Fruit fly (Drosophila melanogaster) Kc167 (cell line): Measurements from ENCODE around the gene CG15865.

ENCODE experiments used
- Myc ChIP-seq: fragments of >200 bp; optimal IDR thresholded peaks from 2 replicates; lab custom pipeline; 2017; ENCODE audit warnings: missing external identifiers
- Sin3A ChIP-seq: fragments of >200 bp; optimal IDR thresholded peaks from 2 replicates; lab custom pipeline; 2018; ENCODE audit warnings: missing external identifiers
- h ChIP-seq: fragments of >200 bp; optimal IDR thresholded peaks from 3 replicates; lab custom pipeline; 2018; ENCODE audit warnings: missing external identifiers
- insv ChIP-seq: fragments of >200 bp; optimal IDR thresholded peaks from 3 replicates; lab custom pipeline; 2018; ENCODE audit warnings: missing external identifiers
- psq ChIP-seq: fragments of >200 bp; optimal IDR thresholded peaks from 2 replicates; lab custom pipeline; 2017; ENCODE audit warnings: missing external identifiers
- ttk ChIP-seq: sonication (Bioruptor generic); optimal IDR thresholded peaks from 2 replicates; lab custom pipeline; 2017; ENCODE audit warnings: missing external identifiers

The CG15865 gene

dm6 chrX:16664405-16665064, at the start of gene CG15865:
Gene CG15865 (minus strand): TSS chrX:16664455.
- TF ChIP-seq Sin3A (lab: Kevin White, UChicago) = no peak
- TF ChIP-seq psq (lab: Kevin White, UChicago) = no peak
- TF ChIP-seq insv = no peak
- TF ChIP-seq ttk = no peak
- no peak for TF ChIP-seq h (lab: Kevin White, UChicago)
- TF ChIP-seq Myc (lab: Kevin White, UChicago) = no peak

- TF ChIP-seq ttk (no peak), Sin3A (lab: Kevin White, UChicago) (no peak), insv (no peak), h (lab: Kevin White, UChicago) (no peak), Myc (lab: Kevin White, UChicago) (no peak), psq (lab: Kevin White, UChicago) (no peak)
Observed at dm6 chrX:16711003-16711402, 46.7 kb upstream of the CG15865 start, which contains the start of gene CG13008. Gene CG13008 (plus strand): TSS chrX:16711303.

dm6 chrX:16706774-16707173, 42.5 kb upstream of the CG15865 start, which contains the start of gene CG9672:
Gene CG9672 (minus strand): TSS chrX:16706874.
- TF ChIP-seq Sin3A (lab: Kevin White, UChicago) (no peak), ttk (no peak), Myc (lab: Kevin White, UChicago) (no peak), insv (no peak)

DNA sequence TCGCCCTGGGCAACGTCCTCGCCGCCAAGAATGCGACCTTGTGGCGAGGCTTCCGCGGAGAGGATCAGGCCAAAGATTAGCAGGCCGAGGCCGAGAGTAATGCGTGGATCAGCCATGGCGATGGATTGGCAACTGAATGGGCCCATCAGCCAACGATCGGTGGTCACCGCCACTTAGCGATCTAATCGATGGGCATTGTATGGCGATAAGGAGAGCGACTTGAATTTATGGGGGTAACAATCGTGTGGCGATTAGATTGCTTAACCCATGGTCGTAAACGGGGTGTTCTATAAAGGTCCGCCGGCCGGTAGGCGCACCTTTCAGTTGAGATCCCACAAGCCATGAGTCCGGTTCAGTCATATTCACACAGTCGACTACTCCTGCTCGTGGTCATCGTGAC, 39.5 kb upstream of the CG15865 start, which contains the start of the genes CG9673 and CG4653:
Gene CG9673, minus strand, starts transcription at position 138 of the 400 bp plus-strand sequence.
Gene CG4653, plus strand, starts transcription at position 335 of the 400 bp plus-strand sequence.
- no peak for TF ChIP-seq psq (lab: Kevin White, UChicago)
- no peak for TF ChIP-seq Sin3A (lab: Kevin White, UChicago)
- no peak for TF ChIP-seq Myc (lab: Kevin White, UChicago)
- TF ChIP-seq insv = no peak
- TF ChIP-seq ttk = no peak
- no peak for TF ChIP-seq h (lab: Kevin White, UChicago)

- TF ChIP-seq Sin3A (lab: Kevin White, UChicago) (no peak), ttk (no peak), psq (lab: Kevin White, UChicago) (no peak), Myc (lab: Kevin White, UChicago) (no peak), insv (no peak), h (lab: Kevin White, UChicago) (no peak)
Observed at dm6 chrX:16701941-16702340, 37.7 kb upstream of the CG15865 start, which contains the start of gene sphe. Gene sphe (minus strand): TSS chrX:16701972.

DNA sequence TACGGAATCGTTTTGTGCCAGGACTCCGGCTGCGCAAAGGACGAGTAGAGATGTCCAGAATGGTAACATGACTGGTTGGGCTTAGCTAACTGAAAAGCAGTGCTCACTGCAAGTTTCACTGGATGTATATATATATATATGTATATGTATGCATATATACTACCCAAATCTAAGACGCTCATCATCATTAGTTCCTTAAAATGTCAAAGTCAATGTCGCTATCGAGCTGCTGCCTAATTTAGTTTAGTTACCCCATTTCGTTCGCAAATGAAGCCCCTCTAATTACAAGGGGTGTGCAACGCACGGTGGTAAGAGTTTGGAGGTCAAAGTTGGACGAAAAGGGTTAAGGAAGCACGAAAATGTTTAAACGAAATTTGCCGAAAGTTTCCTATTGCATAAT, 35.8 kb upstream of the CG15865 start, which contains the start of gene CG9676:
Gene CG9676, minus strand, starts transcription at position 101 of the 400 bp plus-strand sequence.
- no peak for TF ChIP-seq psq (lab: Kevin White, UChicago)
- TF ChIP-seq h (lab: Kevin White, UChicago) = no peak
- no peak for TF ChIP-seq ttk
- TF ChIP-seq Sin3A (lab: Kevin White, UChicago) = no peak
- TF ChIP-seq insv = no peak
- TF ChIP-seq Myc (lab: Kevin White, UChicago) = no peak

- TF ChIP-seq psq (lab: Kevin White, UChicago) = no peak
- TF ChIP-seq insv = no peak
Observed at dm6 chrX:16697882-16698571, 33.8 kb upstream of the CG15865 start.

dm6 chrX:16696614-16697519, 32.6 kb upstream of the CG15865 start:
- TF ChIP-seq Myc (lab: Kevin White, UChicago) (no peak), psq (lab: Kevin White, UChicago) (no peak)

- TF ChIP-seq Sin3A (lab: Kevin White, UChicago) (no peak), psq (lab: Kevin White, UChicago) (no peak), h (lab: Kevin White, UChicago) (no peak), Myc (lab: Kevin White, UChicago) (no peak), ttk (no peak), insv (no peak)
Observed at dm6 chrX:16695658-16696181, 31.5 kb upstream of the CG15865 start, which contains the start of gene CG4678. Gene CG4678 (plus strand): TSS chrX:16696131.

DNA sequence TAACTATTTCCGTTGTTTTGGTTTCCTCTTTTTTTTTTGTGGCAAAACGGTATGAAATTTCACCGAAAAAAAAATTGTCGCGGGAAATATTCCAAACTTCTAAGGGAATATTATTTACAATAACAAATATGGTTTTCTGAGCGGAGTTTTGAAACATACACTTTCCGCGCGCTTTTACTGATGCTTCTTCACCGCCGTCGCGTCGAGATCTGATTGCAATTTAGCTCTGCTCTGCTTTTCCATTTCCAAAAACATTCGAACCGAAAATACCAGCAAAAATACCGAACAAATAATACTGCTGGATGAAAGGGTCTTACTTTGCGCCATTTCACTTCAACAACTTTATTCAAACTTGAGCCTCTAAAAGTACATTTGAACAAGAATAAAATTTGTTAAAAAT, 30.7 kb upstream of the CG15865 start, which contains the start of gene Septin4:
Gene Septin4, minus strand, starts transcription at position 215 of the 400 bp plus-strand sequence.
- TF ChIP-seq Myc (lab: Kevin White, UChicago) = no peak
- no peak for TF ChIP-seq ttk
- TF ChIP-seq Sin3A (lab: Kevin White, UChicago) = no peak
- TF ChIP-seq insv = no peak
- no peak for TF ChIP-seq psq (lab: Kevin White, UChicago)
- no peak for TF ChIP-seq h (lab: Kevin White, UChicago)

DNA sequence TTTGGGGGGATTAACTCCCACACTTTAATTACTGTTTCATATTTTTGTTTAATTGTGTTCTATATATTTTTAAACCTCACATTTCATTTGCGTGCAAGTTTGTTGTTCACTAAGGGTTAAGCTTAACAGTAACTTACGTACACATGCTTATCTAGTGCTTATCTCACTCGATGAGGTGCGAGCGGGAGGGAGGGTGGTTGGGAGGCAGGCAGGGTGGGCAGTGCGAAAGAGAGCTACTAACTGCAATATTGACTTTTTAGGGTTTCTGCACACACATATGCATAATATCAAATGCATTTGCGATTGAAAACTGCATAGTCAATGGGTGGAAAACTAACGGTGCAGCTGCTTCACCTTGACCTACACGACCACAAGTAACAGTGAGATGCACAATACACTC, 30.2 kb upstream of the CG15865 start:
- no peak for TF ChIP-seq Sin3A (lab: Kevin White, UChicago)
- no peak for TF ChIP-seq insv
- no peak for TF ChIP-seq h (lab: Kevin White, UChicago)
- no peak for TF ChIP-seq psq (lab: Kevin White, UChicago)
- no peak for TF ChIP-seq ttk
- no peak for TF ChIP-seq Myc (lab: Kevin White, UChicago)
